Worm (Caenorhabditis elegans) whole organism, midembryonic: ENCODE measurements around the gene nnt-1.
A peak's percentile ranks its signal among the peaks of the same experiment; 100 is the strongest.

Experiments
- T22C8.4 ChIP-seq: fragments of 200-800 bp; sonication (Bioruptor generic); IDR thresholded peaks from 2 replicates; pipeline ENCODE4 v1.3.6; 2022; ENCODE audit warnings: missing genetic modification characterization, missing compliant biosample characterization
- flt-1 ChIP-seq: fragments of 200-800 bp; sonication (Bioruptor generic); IDR thresholded peaks from 2 replicates; pipeline ENCODE4 v1.3.6; 2022; ENCODE audit warnings: missing genetic modification characterization, missing compliant biosample characterization
- med-1 ChIP-seq: sonication (generic microtip); optimal IDR thresholded peaks from 2 replicates; lab custom pipeline; 2017; ENCODE audit warnings: missing genetic modification characterization, mild to moderate bottlenecking, missing compliant biosample characterization, antibody characterized with exemption, missing genetic modification reagents; ENCODE audit not compliant: insufficient read depth
- ref-1 ChIP-seq: fragments of 200-800 bp; sonication (Bioruptor generic); conservative IDR thresholded peaks from 2 replicates; pipeline ENCODE4 v1.3.6; 2022; ENCODE audit warnings: missing genetic modification reagents, missing genetic modification characterization, missing compliant biosample characterization
- tab-1 ChIP-seq: fragments of 200-800 bp; sonication (Bioruptor generic); IDR thresholded peaks from 2 replicates; pipeline ENCODE4 v1.3.6; 2022; ENCODE audit warnings: missing genetic modification characterization, missing compliant biosample characterization
- ztf-23 ChIP-seq: fragments of 200-800 bp; sonication (Bioruptor generic); IDR thresholded peaks from 2 replicates; pipeline ENCODE4 v1.3.6; 2022; ENCODE audit warnings: missing genetic modification reagents, missing genetic modification characterization, missing compliant biosample characterization
- ztf-29 ChIP-seq: fragments of 200-800 bp; sonication (Bioruptor generic); IDR thresholded peaks from 2 replicates; pipeline ENCODE4 v1.3.6; 2022; ENCODE audit warnings: missing genetic modification reagents, missing genetic modification characterization, missing compliant biosample characterization

ce11 chrX:6098420-6098819 lies 23.7 kb upstream of the nnt-1 start:
- TF ChIP-seq flt-1 (GFP tag; lab: Robert Waterston, UW) = no peak
- TF ChIP-seq T22C8.4 (GFP tag; lab: Robert Waterston, UW) = no peak
- TF ChIP-seq tab-1 (GFP tag; lab: Robert Waterston, UW) = no peak
- 0 out of 2 replicates have a peak, but pooled peaks have one; percentile 17 for TF ChIP-seq ztf-23 (GFP tag; lab: Robert Waterston, UW)
- no peak for TF ChIP-seq ref-1
- no peak for TF ChIP-seq med-1 (GFP tag; lab: Kevin White, UChicago)
- no peak for TF ChIP-seq ztf-29 (GFP tag; lab: Robert Waterston, UW)
